Worm (Caenorhabditis elegans): ENCODE measurements around the gene unc-60.

ce11 chrV:1467444-1467843 lies 7.4 kb upstream of the unc-60 start, which contains the start of gene gid-8:
- TF ChIP-seq elt-2 (tag; optimal IDR thresholded peaks at IDR 0.05) (no peak), tbx-7 (tag; optimal IDR thresholded peaks at IDR 0.05) (no peak), T23F11.4 (GFP tag; optimal IDR thresholded peaks at IDR 0.05) (no peak), nfya-1 (tag; optimal IDR thresholded peaks at IDR 0.05) (no peak), pha-2 (tag; optimal IDR thresholded peaks at IDR 0.05) (no peak), ceh-34 (tag; optimal IDR thresholded peaks at IDR 0.05) (no peak), ceh-9 (tag; optimal IDR thresholded peaks at IDR 0.05) (no peak), pha-4 (tag; optimal IDR thresholded peaks at IDR 0.05) (no peak), hlh-8 (tag; optimal IDR thresholded peaks at IDR 0.05) (no peak), fkh-10 (GFP tag; optimal IDR thresholded peaks at IDR 0.05) (no peak), ceh-30 (tag; optimal IDR thresholded peaks at IDR 0.05) (no peak), ztf-16 (tag; optimal IDR thresholded peaks at IDR 0.05) (no peak)
